Worm (Caenorhabditis elegans) whole organism, early embryonic: ENCODE measurements around the gene spp-31.

Source experiments
- F13C5.2 ChIP-seq: sonication (generic microtip); optimal IDR thresholded peaks from 2 replicates; lab custom pipeline; 2017; ENCODE audit warnings: mild to moderate bottlenecking, missing genetic modification characterization, inconsistent platforms, missing compliant biosample characterization
- ama-1 ChIP-seq: fragments of 150-350 bp; optimal IDR thresholded peaks from 2 replicates; lab custom pipeline; 2014
- ceh-13 ChIP-seq: fragments of 200-800 bp; sonication (Bioruptor generic); optimal IDR thresholded peaks from 2 replicates; lab custom pipeline; 2018; ENCODE audit warnings: mild to moderate bottlenecking, missing genetic modification characterization, missing compliant biosample characterization
- ceh-36 ChIP-seq: sonication (generic microtip); optimal IDR thresholded peaks from 2 replicates; lab custom pipeline; 2016; ENCODE audit warnings: missing genetic modification characterization, inconsistent platforms, missing compliant biosample characterization
- flt-1 ChIP-seq: fragments of 200-800 bp; sonication (Bioruptor generic); IDR thresholded peaks from 2 replicates; pipeline ENCODE4 v1.3.6; 2022; ENCODE audit warnings: missing genetic modification characterization, missing compliant biosample characterization
- hmbx-1 ChIP-seq: sonication (generic microtip); optimal IDR thresholded peaks from 2 replicates; lab custom pipeline; 2016; ENCODE audit warnings: mild to moderate bottlenecking, missing genetic modification characterization, missing compliant biosample characterization
- hmg-4 ChIP-seq: fragments of 200-800 bp; sonication (Bioruptor generic); optimal IDR thresholded peaks from 2 replicates; lab custom pipeline; 2018; ENCODE audit warnings: mild to moderate bottlenecking, missing genetic modification characterization, missing compliant biosample characterization
- hnd-1 ChIP-seq: sonication (generic microtip); optimal IDR thresholded peaks from 2 replicates; lab custom pipeline; 2016; ENCODE audit warnings: missing genetic modification characterization, missing compliant biosample characterization
- pes-1 ChIP-seq: fragments of 200-800 bp; sonication (Bioruptor generic); IDR thresholded peaks from 2 replicates; pipeline ENCODE4 v1.3.6; 2022; ENCODE audit warnings: missing genetic modification reagents, missing genetic modification characterization, missing compliant biosample characterization
- sea-1 ChIP-seq: fragments of 200-800 bp; sonication (Bioruptor generic); conservative IDR thresholded peaks from 2 replicates; pipeline ENCODE4 v1.3.6; 2022; ENCODE audit warnings: missing genetic modification characterization, missing compliant biosample characterization
- tra-4 ChIP-seq: sonication (generic microtip); optimal IDR thresholded peaks from 2 replicates; lab custom pipeline; 2017; ENCODE audit warnings: missing genetic modification characterization, missing compliant biosample characterization

DNA sequence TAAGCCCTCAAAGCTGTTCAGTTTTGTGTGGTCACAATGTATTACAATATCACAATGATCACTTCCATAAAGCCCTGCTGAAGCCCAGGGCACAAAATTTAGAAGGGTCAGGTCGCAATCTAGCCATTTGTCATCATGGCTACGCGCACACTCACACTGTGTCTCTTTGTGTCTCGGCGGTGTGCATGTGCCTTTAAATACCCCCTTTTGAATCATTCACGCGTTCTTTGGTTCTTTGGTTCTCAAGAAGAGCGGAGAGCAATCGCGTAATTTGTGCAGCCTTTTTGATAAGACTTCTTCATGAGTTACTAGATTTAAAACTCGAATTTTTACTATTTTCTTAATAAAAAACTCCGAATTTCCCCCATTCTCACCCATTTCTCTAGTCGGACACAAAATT, 48.6 kb downstream of the spp-31 start:
- TF ChIP-seq F13C5.2: no peak
- TF ChIP-seq pes-1 (GFP tag; lab: Robert Waterston, UW): no peak
- no peak for TF ChIP-seq ceh-36 (tag; lab: Kevin White, UChicago)
- no peak for TF ChIP-seq hnd-1
- no peak for TF ChIP-seq ama-1
- no peak for TF ChIP-seq hmg-4 (GFP tag; lab: Kevin White, UChicago)
- TF ChIP-seq flt-1 (GFP tag; lab: Robert Waterston, UW): no peak
- TF ChIP-seq ceh-13 (GFP tag; lab: Kevin White, UChicago): no peak
- TF ChIP-seq hmbx-1 (tag; lab: Kevin White, UChicago): no peak
- TF ChIP-seq tra-4 (tag; lab: Kevin White, UChicago): no peak
- TF ChIP-seq sea-1 (GFP tag; lab: Robert Waterston, UW): no peak
